Fruit fly (Drosophila melanogaster): ENCODE measurements around the gene Gbeta13F.

dm6 chrX:15870777-15871757 lies 11.2 kb downstream of the Gbeta13F start:
- TF ChIP-seq brk (GFP tag; optimal IDR thresholded peaks at IDR 0.05) = no peak
- no peak for TF ChIP-seq sage (GFP tag; optimal IDR thresholded peaks at IDR 0.05)
- peak; percentile 27 for TF ChIP-seq Hr83 (GFP tag; optimal IDR thresholded peaks at IDR 0.05; ENCODE audit: poor library complexity, severe bottlenecking)
- TF ChIP-seq woc (GFP tag; optimal IDR thresholded peaks at IDR 0.05) = no peak
- no peak for TF ChIP-seq dl (GFP tag; optimal IDR thresholded peaks at IDR 0.05; ENCODE audit: insufficient read depth in 1 of 2, partially characterized antibody in 2 of 2)
- TF ChIP-seq lola (GFP tag; optimal IDR thresholded peaks at IDR 0.05) = no peak
- TF ChIP-seq Dfd (GFP tag; optimal IDR thresholded peaks at IDR 0.05) = no peak
- peak; percentile 44 for TF ChIP-seq Jra (GFP tag; optimal IDR thresholded peaks at IDR 0.05)
- TF ChIP-seq h (GFP tag; optimal IDR thresholded peaks at IDR 0.05) = no peak

Measured in whole organism, wandering third instar larva.